Fruit fly (Drosophila melanogaster) whole organism, embryonic: ENCODE results near the gene sa.

Experiments
- BtbVII ChIP-seq: fragments of 200-800 bp; sonication (Bioruptor generic); optimal IDR thresholded peaks from 3 replicates; lab custom pipeline; 2017; ENCODE audit warnings: missing biosample characterization, mild to moderate bottlenecking, missing genetic modification characterization
- C15 ChIP-seq: fragments of 200-800 bp; sonication (Bioruptor generic); IDR thresholded peaks from 3 replicates; pipeline ENCODE4 v1.3.6; 2022; ENCODE audit warnings: missing biosample characterization, missing genetic modification characterization
- CG10462 ChIP-seq: fragments of 200-800 bp; sonication (Bioruptor generic); optimal IDR thresholded peaks from 2 replicates; lab custom pipeline; 2016; ENCODE audit warnings: missing biosample characterization, missing genetic modification characterization
- CG11504 ChIP-seq: fragments of 200-800 bp; sonication (Bioruptor generic); optimal IDR thresholded peaks from 3 replicates; lab custom pipeline; 2019; ENCODE audit warnings: missing biosample characterization, mild to moderate bottlenecking, missing genetic modification characterization, moderate library complexity
- CG13894 ChIP-seq: fragments of 200-800 bp; sonication (Bioruptor generic); optimal IDR thresholded peaks from 3 replicates; lab custom pipeline; 2018; ENCODE audit warnings: missing biosample characterization, mild to moderate bottlenecking, missing genetic modification characterization, moderate library complexity
- CG14965 ChIP-seq: fragments of 200-800 bp; sonication (Bioruptor generic); optimal IDR thresholded peaks from 2 replicates; lab custom pipeline; 2016; ENCODE audit warnings: missing biosample characterization, missing genetic modification characterization, borderline replicate concordance
- CG15011 ChIP-seq: fragments of 200-800 bp; sonication (Bioruptor generic); optimal IDR thresholded peaks from 3 replicates; lab custom pipeline; 2018; ENCODE audit warnings: missing biosample characterization, mild to moderate bottlenecking, missing genetic modification characterization
- CG1647 ChIP-seq: fragments of 200-800 bp; sonication (Bioruptor generic); optimal IDR thresholded peaks from 3 replicates; lab custom pipeline; 2016; ENCODE audit warnings: missing biosample characterization, missing genetic modification characterization
- CG17361 ChIP-seq: fragments of 200-800 bp; sonication (Bioruptor generic); IDR thresholded peaks from 3 replicates; pipeline ENCODE4 v1.3.6; 2022; ENCODE audit warnings: missing biosample characterization, missing genetic modification characterization
- CG30403 ChIP-seq: fragments of 200-800 bp; sonication (Bioruptor generic); optimal IDR thresholded peaks from 3 replicates; lab custom pipeline; 2016; ENCODE audit warnings: missing biosample characterization, missing genetic modification characterization
- CG32772 ChIP-seq: fragments of 200-800 bp; sonication (Bioruptor generic); IDR thresholded peaks from 2 replicates; pipeline ENCODE4 v1.3.6; 2022; ENCODE audit warnings: missing biosample characterization, missing genetic modification characterization
- CG5180 ChIP-seq: fragments of 200-800 bp; sonication (Bioruptor generic); optimal IDR thresholded peaks from 3 replicates; lab custom pipeline; 2017; ENCODE audit warnings: missing biosample characterization, missing genetic modification characterization, mild to moderate bottlenecking, moderate library complexity, missing genetic modification reagents
- CG6175 ChIP-seq: fragments of 200-800 bp; sonication (Bioruptor generic); IDR thresholded peaks from 3 replicates; pipeline ENCODE4 v1.3.6; 2022; ENCODE audit warnings: missing biosample characterization, missing genetic modification characterization
- CG7963 ChIP-seq: fragments of 200-800 bp; sonication (Bioruptor generic); IDR thresholded peaks from 3 replicates; pipeline ENCODE4 v1.3.6; 2022; ENCODE audit warnings: missing biosample characterization, missing genetic modification characterization; ENCODE audit not compliant: partially characterized antibody
- CG8765 ChIP-seq: fragments of 200-800 bp; sonication (Bioruptor generic); IDR thresholded peaks from 2 replicates; pipeline ENCODE4 v1.3.6; 2022; ENCODE audit warnings: missing biosample characterization, missing genetic modification characterization
- CG9437 ChIP-seq: fragments of 200-800 bp; sonication (Bioruptor generic); optimal IDR thresholded peaks from 2 replicates; lab custom pipeline; 2018; ENCODE audit warnings: missing biosample characterization, mild to moderate bottlenecking, missing genetic modification characterization
- CoRest ChIP-seq: fragments of 200-800 bp; sonication (Bioruptor generic); optimal IDR thresholded peaks from 3 replicates; lab custom pipeline; 2018; ENCODE audit warnings: missing biosample characterization, mild to moderate bottlenecking, missing genetic modification characterization, moderate library complexity
- D19A ChIP-seq: fragments of 200-800 bp; optimal IDR thresholded peaks from 3 replicates; lab custom pipeline; 2019; ENCODE audit warnings: missing biosample characterization, mild to moderate bottlenecking, missing genetic modification characterization, moderate library complexity
- Fer1 ChIP-seq: fragments of 200-800 bp; sonication (Bioruptor generic); optimal IDR thresholded peaks from 2 replicates; lab custom pipeline; 2017; ENCODE audit warnings: missing biosample characterization, mild to moderate bottlenecking, missing genetic modification characterization
- GATAe ChIP-seq: fragments of 200-800 bp; sonication (Bioruptor generic); conservative IDR thresholded peaks from 2 replicates; pipeline ENCODE4 v1.3.6; 2022; ENCODE audit warnings: missing biosample characterization, missing genetic modification characterization
- Hmr ChIP-seq: fragments of 200-800 bp; sonication (Bioruptor generic); optimal IDR thresholded peaks from 3 replicates; lab custom pipeline; 2017; ENCODE audit warnings: mild to moderate bottlenecking, missing biosample characterization, missing genetic modification reagents, missing genetic modification characterization
- Hr51 ChIP-seq, 2 experiments: fragments of 200-800 bp; sonication (Bioruptor generic); optimal IDR thresholded peaks; 2 replicates in 1 of 2; 3 replicates in 1 of 2; lab custom pipeline; 2016 to 2018; ENCODE audit warnings: missing biosample characterization in 2 of 2, missing genetic modification characterization in 2 of 2, mild to moderate bottlenecking in 1 of 2, moderate library complexity in 1 of 2
- Mes4 ChIP-seq: fragments of 200-800 bp; sonication (Bioruptor generic); optimal IDR thresholded peaks from 2 replicates; lab custom pipeline; 2016; ENCODE audit warnings: missing biosample characterization, missing genetic modification characterization
- Nf-YB ChIP-seq: fragments of 200-800 bp; sonication (Bioruptor generic); optimal IDR thresholded peaks from 3 replicates; lab custom pipeline; 2019; ENCODE audit warnings: missing biosample characterization, mild to moderate bottlenecking, missing genetic modification characterization, moderate library complexity
- NfI ChIP-seq: fragments of 200-800 bp; sonication (Bioruptor generic); optimal IDR thresholded peaks from 3 replicates; lab custom pipeline; 2018; ENCODE audit warnings: missing biosample characterization, mild to moderate bottlenecking, missing genetic modification characterization, moderate library complexity
- Opbp ChIP-seq: fragments of 200-800 bp; sonication (Bioruptor generic); IDR thresholded peaks from 3 replicates; pipeline ENCODE4 v1.3.6; 2022; ENCODE audit warnings: missing biosample characterization, missing genetic modification characterization; ENCODE audit not compliant: partially characterized antibody
- Trl ChIP-seq, 3 experiments: fragments of >200 bp in 2 of 3; fragments of 200-800 bp in 1 of 3; sonication (Bioruptor generic) in 1 of 3; optimal IDR thresholded peaks; 2 replicates in 1 of 3; 3 replicates in 2 of 3; lab custom pipeline; 2016 to 2017; ENCODE audit warnings: missing biosample characterization in 1 of 3, missing genetic modification characterization in 1 of 3
- ac ChIP-seq: fragments of 200-800 bp; sonication (Bioruptor generic); optimal IDR thresholded peaks from 3 replicates; lab custom pipeline; 2017; ENCODE audit warnings: missing biosample characterization, mild to moderate bottlenecking, missing genetic modification characterization
- az2 ChIP-seq: fragments of 200-800 bp; sonication (Bioruptor generic); optimal IDR thresholded peaks from 3 replicates; lab custom pipeline; 2016; ENCODE audit warnings: missing biosample characterization, missing genetic modification characterization
- bsh ChIP-seq, 2 experiments: fragments of 200-800 bp; sonication (Bioruptor generic); optimal IDR thresholded peaks; 2 replicates each; lab custom pipeline; 2017 to 2018; ENCODE audit warnings: mild to moderate bottlenecking in 2 of 2, missing biosample characterization in 2 of 2, missing genetic modification characterization in 2 of 2, moderate library complexity in 1 of 2
- cad ChIP-seq: fragments of >200 bp; optimal IDR thresholded peaks from 2 replicates; lab custom pipeline; 2017; ENCODE audit warnings: missing biosample characterization, missing genetic modification characterization
- dmrt99B ChIP-seq: fragments of 200-800 bp; sonication (Bioruptor generic); optimal IDR thresholded peaks from 2 replicates; lab custom pipeline; 2018; ENCODE audit warnings: missing biosample characterization, mild to moderate bottlenecking, missing genetic modification characterization, moderate library complexity
- dpn ChIP-seq, 2 experiments: fragments of 200-800 bp; sonication (Bioruptor generic); optimal IDR thresholded peaks; 3 replicates each; lab custom pipeline; 2016; ENCODE audit warnings: missing biosample characterization in 2 of 2, missing genetic modification characterization in 2 of 2
- dysf ChIP-seq: fragments of 200-800 bp; sonication (Bioruptor generic); IDR thresholded peaks from 3 replicates; pipeline ENCODE4 v1.3.6; 2022; ENCODE audit warnings: missing biosample characterization, missing genetic modification characterization
- en ChIP-seq: fragments of 200-800 bp; sonication (Bioruptor generic); optimal IDR thresholded peaks from 2 replicates; lab custom pipeline; 2016; ENCODE audit warnings: missing biosample characterization, missing genetic modification characterization
- gce ChIP-seq: fragments of 200-800 bp; sonication (Bioruptor generic); IDR thresholded peaks from 3 replicates; pipeline ENCODE4 v1.3.6; 2022; ENCODE audit warnings: missing biosample characterization, missing genetic modification characterization
- jigr1 ChIP-seq: fragments of 200-800 bp; sonication (Bioruptor generic); IDR thresholded peaks from 3 replicates; pipeline ENCODE4 v1.3.6; 2022; ENCODE audit warnings: missing biosample characterization, missing genetic modification characterization
- nau ChIP-seq: fragments of 200-800 bp; sonication (Bioruptor generic); optimal IDR thresholded peaks from 3 replicates; lab custom pipeline; 2017; ENCODE audit warnings: missing biosample characterization, mild to moderate bottlenecking, missing genetic modification characterization, missing genetic modification reagents
- nerfin-2 ChIP-seq: fragments of 200-800 bp; sonication (Bioruptor generic); IDR thresholded peaks from 2 replicates; pipeline ENCODE4 v1.3.6; 2022; ENCODE audit warnings: missing biosample characterization, missing genetic modification characterization; ENCODE audit not compliant: partially characterized antibody
- onecut ChIP-seq: fragments of 200-800 bp; sonication (Bioruptor generic); IDR thresholded peaks from 2 replicates; pipeline ENCODE4 v1.3.6; 2022; ENCODE audit warnings: missing biosample characterization, missing genetic modification characterization
- phol ChIP-seq: fragments of 200-800 bp; sonication (Bioruptor generic); optimal IDR thresholded peaks from 3 replicates; lab custom pipeline; 2018; ENCODE audit warnings: missing biosample characterization, mild to moderate bottlenecking, missing genetic modification characterization, moderate library complexity
- sd ChIP-seq: fragments of 200-800 bp; sonication (Bioruptor generic); optimal IDR thresholded peaks from 3 replicates; lab custom pipeline; 2018; ENCODE audit warnings: missing biosample characterization, mild to moderate bottlenecking, missing genetic modification characterization, moderate library complexity
- sens ChIP-seq: fragments of 200-800 bp; sonication (Bioruptor generic); peaks from one replicate; lab custom pipeline; 2016; ENCODE audit warnings: missing biosample characterization, missing genetic modification characterization
- seq ChIP-seq: fragments of 200-800 bp; sonication (Bioruptor generic); IDR thresholded peaks from 2 replicates; pipeline ENCODE4 v1.3.6; 2022; ENCODE audit warnings: missing biosample characterization, missing genetic modification characterization

The sa gene

dm6 chr3L:21382158-21382610 is 24.4 kb downstream of the sa start, which contains the start of gene rgn (continued):
- TF ChIP-seq Opbp (GFP tag; lab: Robert Waterston, UW) (no peak; the same call in 2 of the 3 replicates), CoRest (tag; lab: Kevin White, UChicago) (peak; percentile 84), phol (peak; percentile 70), dpn (GFP tag; optimal IDR thresholded peaks at IDR 0.05; lab: Kevin White, UChicago) (peak; percentile 65 to 78), CG10462 (GFP tag; lab: Kevin White, UChicago) (peak; percentile 41), nau (peak; percentile 29), CG8765 (GFP tag; lab: Robert Waterston, UW) (peak; percentile 37; the same call in 1 of the 2 replicates), gce (0 out of 3 replicates have a peak, but pooled peaks have one; percentile 31), CG1647 (GFP tag; lab: Kevin White, UChicago) (no peak), Mes4 (GFP tag; lab: Kevin White, UChicago) (no peak)
- TF ChIP-seq, all 482 proteins: peak for 310

DNA sequence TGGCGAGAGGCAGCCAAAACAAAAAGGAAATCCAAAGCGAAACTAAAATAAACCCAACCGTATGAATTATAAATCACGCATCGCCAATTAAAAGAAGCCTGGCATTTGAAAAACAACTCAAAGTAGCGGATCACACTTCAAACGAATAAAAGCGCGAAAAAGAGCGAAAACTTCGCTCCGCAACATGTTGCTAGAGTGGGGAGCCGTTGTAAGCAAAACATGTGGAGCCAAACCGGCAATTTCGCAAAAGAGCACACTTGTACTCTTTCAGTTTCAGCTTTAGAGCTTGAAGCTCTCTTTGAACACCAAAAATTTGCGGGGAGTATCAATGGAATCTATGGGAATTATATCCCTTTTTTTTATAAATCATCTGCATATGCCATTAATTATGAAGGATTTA is 24.8 kb downstream of the sa start:
- TF ChIP-seq Trl (optimal IDR thresholded peaks at IDR 0.05; lab: Kevin White, UChicago) (peak in 1 of 2 experiments; percentile 38), Trl (GFP tag; optimal IDR thresholded peaks at IDR 0.05; lab: Kevin White, UChicago) (no peak), onecut (GFP tag; lab: Robert Waterston, UW) (no peak), CG11504 (tag; lab: Kevin White, UChicago) (peak; percentile 95), nerfin-2 (GFP tag; lab: Robert Waterston, UW) (no peak), bsh (GFP tag; optimal IDR thresholded peaks at IDR 0.05; lab: Kevin White, UChicago) (no peak), seq (GFP tag; lab: Robert Waterston, UW) (no peak), Hmr (GFP tag; lab: Kevin White, UChicago) (no peak), CG30403 (GFP tag; lab: Kevin White, UChicago) (no peak), CG13894 (no peak), CG9437 (GFP tag; lab: Kevin White, UChicago) (no peak), jigr1 (GFP tag; lab: Robert Waterston, UW) (no peak), Nf-YB (GFP tag; lab: Kevin White, UChicago) (no peak), BtbVII (GFP tag; lab: Kevin White, UChicago) (no peak), en (GFP tag; lab: Kevin White, UChicago) (no peak)

- TF ChIP-seq dmrt99B (tag; lab: Kevin White, UChicago), result peak; percentile 8
- TF ChIP-seq Fer1 (GFP tag; lab: Kevin White, UChicago), result no peak
- TF ChIP-seq sens (GFP tag; lab: Kevin White, UChicago), result peak; percentile 25
- TF ChIP-seq CG5180 (GFP tag; lab: Kevin White, UChicago), result no peak
- TF ChIP-seq D19A (tag; lab: Kevin White, UChicago), result peak; percentile 86
- no peak for TF ChIP-seq CG14965 (GFP tag; lab: Kevin White, UChicago)
Measured at dm6 chr3L:21380581-21381175, 25.9 kb downstream of the sa start.

- peak; percentile 15 for TF ChIP-seq sd (tag; lab: Kevin White, UChicago)
- TF ChIP-seq C15 (GFP tag; lab: Robert Waterston, UW), result no peak
- TF ChIP-seq ac (GFP tag; lab: Kevin White, UChicago), result no peak
- TF ChIP-seq NfI (GFP tag; lab: Kevin White, UChicago), result no peak
- TF ChIP-seq CG15011, result no peak
- no peak for TF ChIP-seq cad (GFP tag; lab: Kevin White, UChicago)
- TF ChIP-seq nau, result peak; percentile 81
- TF ChIP-seq az2, result no peak
- peak; percentile 66; the same call in 1 of the 3 replicates for TF ChIP-seq CG6175
- 0 out of 3 replicates have a peak, but pooled peaks have one; percentile 17 for TF ChIP-seq CG7963 (GFP tag; lab: Robert Waterston, UW)
- TF ChIP-seq dysf, result 0 out of 3 replicates have a peak, but pooled peaks have one; percentile 36
- TF ChIP-seq CG32772, result no peak
- peak in 1 of 2 experiments; percentile 25 for TF ChIP-seq Hr51 (GFP tag; optimal IDR thresholded peaks at IDR 0.05; lab: Kevin White, UChicago)
- TF ChIP-seq Hmr (GFP tag; lab: Kevin White, UChicago), result peak; percentile 2
- TF ChIP-seq CG17361 (GFP tag; lab: Robert Waterston, UW), result 0 out of 3 replicates have a peak, but pooled peaks have one; percentile 2
- no peak for TF ChIP-seq GATAe
Measured at dm6 chr3L:21380126-21380525, 26.4 kb downstream of the sa start.
